Fruit fly (Drosophila melanogaster): Measurements from ENCODE around the gene Men-b.

Men-b gene

DNA sequence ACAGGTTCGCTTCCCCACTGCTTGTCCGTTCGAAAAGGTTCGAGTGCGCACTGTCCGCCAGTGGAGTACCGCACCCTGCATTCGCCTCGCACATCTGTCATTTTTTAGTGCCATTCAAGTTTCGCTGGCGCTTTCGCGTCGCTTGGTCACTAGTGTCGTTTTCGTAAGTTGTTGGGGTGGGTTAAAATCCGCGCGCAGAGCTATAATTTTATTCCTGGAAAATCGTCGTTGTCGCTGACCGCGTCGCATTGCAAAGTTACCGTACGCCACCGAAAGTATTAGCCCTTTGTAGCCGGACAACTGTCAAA, at the start of gene Men-b:
Men-b (plus strand) TSS at position 147 of the 308 bp plus-strand sequence.
- peak; percentile 87 for TF ChIP-seq E2f2 (GFP tag; IDR thresholded peaks at IDR 0.05)
- TF ChIP-seq prd (optimal IDR thresholded peaks at IDR 0.05) = no peak
- TF ChIP-seq prd (GFP tag; IDR thresholded peaks at IDR 0.05) = no peak; the same call in 2 of the 3 replicates
- TF ChIP-seq stwl (tag; optimal IDR thresholded peaks at IDR 0.05) = peak; percentile 49
- TF ChIP-seq mirr (GFP tag; optimal IDR thresholded peaks at IDR 0.05) = no peak
- TF ChIP-seq wdn (GFP tag; IDR thresholded peaks at IDR 0.05) = peak; percentile 21; the same call in 1 of the 2 replicates
- TF ChIP-seq ham (GFP tag; IDR thresholded peaks at IDR 0.05) = no peak
- no peak for TF ChIP-seq lov (optimal IDR thresholded peaks at IDR 0.05)
- TF ChIP-seq lov (GFP tag; IDR thresholded peaks at IDR 0.05) = no peak
- peak; percentile 12 for TF ChIP-seq her (GFP tag; optimal IDR thresholded peaks at IDR 0.05)
- no peak for TF ChIP-seq tap (tag; optimal IDR thresholded peaks at IDR 0.05)
- peak; percentile 99 for TF ChIP-seq pzg (GFP tag; optimal IDR thresholded peaks at IDR 0.05)
- no peak for TF ChIP-seq org-1 (GFP tag; optimal IDR thresholded peaks at IDR 0.05)
- TF ChIP-seq amos (GFP tag; IDR thresholded peaks at IDR 0.05; ENCODE audit: partially characterized antibody) = peak; percentile 53; the same call in 1 of the 2 replicates
- TF ChIP-seq CG2712 (tag; optimal IDR thresholded peaks at IDR 0.05) = no peak
- TF ChIP-seq disco-r (GFP tag; optimal IDR thresholded peaks at IDR 0.05) = no peak
- peak; percentile 14; the same call in 1 of the 2 replicates for TF ChIP-seq unc-4 (GFP tag; IDR thresholded peaks at IDR 0.05; ENCODE audit: partially characterized antibody)
- peak; percentile 15; the same call in 1 of the 4 replicates for TF ChIP-seq chinmo (GFP tag; IDR thresholded peaks at IDR 0.05; ENCODE audit: partially characterized antibody)
- TF ChIP-seq Bgb (GFP tag; IDR thresholded peaks at IDR 0.05; ENCODE audit: partially characterized antibody) = peak; percentile 46; the same call in 1 of the 2 replicates
- TF ChIP-seq CG34376 (GFP tag; optimal IDR thresholded peaks at IDR 0.05) = no peak
- TF ChIP-seq CTCF (GFP tag; optimal IDR thresholded peaks at IDR 0.05) = peak; percentile 80
- TF ChIP-seq Bteb2 (GFP tag; optimal IDR thresholded peaks at IDR 0.05) = no peak
- TF ChIP-seq Ada2b (GFP tag; IDR thresholded peaks at IDR 0.05) = no peak
- peak; percentile 19; the same call in 1 of the 2 replicates for TF ChIP-seq CG3847 (GFP tag; IDR thresholded peaks at IDR 0.05)
- peak; percentile 49 for TF ChIP-seq NFAT (GFP tag; IDR thresholded peaks at IDR 0.05)
- peak; percentile 32; the same call in 1 of the 3 replicates for TF ChIP-seq CG34422 (GFP tag; IDR thresholded peaks at IDR 0.05)
- 0 out of 2 replicates have a peak, but pooled peaks have one; percentile 26 for TF ChIP-seq sob (GFP tag; IDR thresholded peaks at IDR 0.05)
- peak; percentile 67 for TF ChIP-seq CG12659 (GFP tag; optimal IDR thresholded peaks at IDR 0.05)
- no peak for TF ChIP-seq sqz (GFP tag; optimal IDR thresholded peaks at IDR 0.05)
- TF ChIP-seq ato (GFP tag; IDR thresholded peaks at IDR 0.05; ENCODE audit: partially characterized antibody) = 0 out of 2 replicates have a peak, but pooled peaks have one; percentile 7
- TF ChIP-seq ci (GFP tag; IDR thresholded peaks at IDR 0.05) = peak; percentile 67; the same call in 2 of the 3 replicates
- peak; percentile 6; the same call in 1 of the 3 replicates for TF ChIP-seq zfh1 (GFP tag; IDR thresholded peaks at IDR 0.05)
- TF ChIP-seq CG33213 (GFP tag; optimal IDR thresholded peaks at IDR 0.05) = peak; percentile 79
- peak; percentile 97 for TF ChIP-seq pita (GFP tag; optimal IDR thresholded peaks at IDR 0.05)
- no peak for TF ChIP-seq CG15479 (GFP tag; optimal IDR thresholded peaks at IDR 0.05)
- TF ChIP-seq CG17186 (GFP tag; optimal IDR thresholded peaks at IDR 0.05) = peak; percentile 53
- peak; percentile 20 for TF ChIP-seq Myb (GFP tag; optimal IDR thresholded peaks at IDR 0.05)
- TF ChIP-seq MESR4 (GFP tag; optimal IDR thresholded peaks at IDR 0.05) = peak; percentile 20
- TF ChIP-seq Antp (GFP tag; optimal IDR thresholded peaks at IDR 0.05) = no peak
- peak; percentile 67; the same call in 2 of the 3 replicates for TF ChIP-seq CG6791 (GFP tag; IDR thresholded peaks at IDR 0.05; ENCODE audit: partially characterized antibody)
- TF ChIP-seq Jarid2 (GFP tag; optimal IDR thresholded peaks at IDR 0.05) = peak; percentile 63
- TF ChIP-seq gfzf (GFP tag; optimal IDR thresholded peaks at IDR 0.05) = peak; percentile 98
- TF ChIP-seq stc (GFP tag; IDR thresholded peaks at IDR 0.05) = no peak
- no peak for TF ChIP-seq nom (GFP tag; optimal IDR thresholded peaks at IDR 0.05)
- TF ChIP-seq CG3281 (GFP tag; optimal IDR thresholded peaks at IDR 0.05) = no peak
- TF ChIP-seq sima (GFP tag; optimal IDR thresholded peaks at IDR 0.05) = no peak
- peak; percentile 67; the same call in 1 of the 2 replicates for TF ChIP-seq CG42726 (GFP tag; IDR thresholded peaks at IDR 0.05; ENCODE audit: partially characterized antibody)
- TF ChIP-seq CG15514 (GFP tag; optimal IDR thresholded peaks at IDR 0.05) = peak; percentile 76
- TF ChIP-seq CG4707 (GFP tag; optimal IDR thresholded peaks at IDR 0.05) = no peak
- peak; percentile 37; the same call in 1 of the 2 replicates for TF ChIP-seq slbo (GFP tag; IDR thresholded peaks at IDR 0.05)
- no peak for TF ChIP-seq CG2875 (GFP tag; optimal IDR thresholded peaks at IDR 0.05)

All from whole organism, embryonic.